Fruit fly (Drosophila melanogaster) whole organism, embryonic: ENCODE results near the gene Nsun2.

Experiments
- BEAF-32 ChIP-seq: fragments of 200-800 bp; sonication (Bioruptor generic); optimal IDR thresholded peaks from 3 replicates; lab custom pipeline; 2017; ENCODE audit warnings: missing biosample characterization, missing genetic modification characterization, mild to moderate bottlenecking, moderate library complexity, missing genetic modification reagents
- Bgb ChIP-seq: fragments of 200-800 bp; sonication (Bioruptor generic); IDR thresholded peaks from 2 replicates; pipeline ENCODE4 v1.3.6; 2022; ENCODE audit warnings: missing biosample characterization, missing genetic modification characterization; ENCODE audit not compliant: partially characterized antibody
- Bteb2 ChIP-seq: fragments of 200-800 bp; sonication (Bioruptor generic); optimal IDR thresholded peaks from 2 replicates; lab custom pipeline; 2016; ENCODE audit warnings: missing biosample characterization, missing genetic modification characterization
- CG14860 ChIP-seq: fragments of 200-800 bp; sonication (Bioruptor generic); IDR thresholded peaks from 3 replicates; pipeline ENCODE4 v1.3.6; 2022; ENCODE audit warnings: missing biosample characterization, missing genetic modification characterization; ENCODE audit not compliant: partially characterized antibody
- CG16813 ChIP-seq: fragments of 200-800 bp; sonication (Bioruptor generic); IDR thresholded peaks from 3 replicates; pipeline ENCODE4 v1.3.6; 2022; ENCODE audit warnings: missing biosample characterization, missing genetic modification characterization; ENCODE audit not compliant: partially characterized antibody
- CG2120 ChIP-seq: fragments of 200-800 bp; sonication (Bioruptor generic); optimal IDR thresholded peaks from 3 replicates; lab custom pipeline; 2016; ENCODE audit warnings: missing biosample characterization, missing genetic modification characterization
- CG30431 ChIP-seq: fragments of 200-800 bp; sonication (Bioruptor generic); optimal IDR thresholded peaks from 2 replicates; lab custom pipeline; 2017; ENCODE audit warnings: missing biosample characterization, missing genetic modification characterization
- CG3847 ChIP-seq: fragments of 200-800 bp; sonication (Bioruptor generic); IDR thresholded peaks from 2 replicates; pipeline ENCODE4 v1.3.6; 2022; ENCODE audit warnings: missing biosample characterization, missing genetic modification characterization
- CG4617 ChIP-seq: fragments of 200-800 bp; sonication (Bioruptor generic); optimal IDR thresholded peaks from 3 replicates; lab custom pipeline; 2016; ENCODE audit warnings: missing biosample characterization, missing genetic modification characterization, borderline replicate concordance
- CG7786 ChIP-seq: fragments of 200-800 bp; sonication (Bioruptor generic); optimal IDR thresholded peaks from 2 replicates; lab custom pipeline; 2016; ENCODE audit warnings: missing biosample characterization, missing genetic modification characterization
- CG8924 ChIP-seq: fragments of 200-800 bp; optimal IDR thresholded peaks from 3 replicates; lab custom pipeline; 2019; ENCODE audit warnings: missing biosample characterization, mild to moderate bottlenecking, missing genetic modification characterization, moderate library complexity
- CHES-1-like ChIP-seq: fragments of 200-800 bp; sonication (Bioruptor generic); optimal IDR thresholded peaks from 2 replicates; lab custom pipeline; 2016; ENCODE audit warnings: missing biosample characterization, missing genetic modification characterization
- CkIIα-i1 ChIP-seq: fragments of 200-800 bp; sonication (Bioruptor generic); IDR thresholded peaks from 2 replicates; pipeline ENCODE4 v1.3.6; 2022; ENCODE audit warnings: missing biosample characterization, missing genetic modification characterization
- CrebB ChIP-seq: fragments of 200-800 bp; sonication (Bioruptor generic); optimal IDR thresholded peaks from 3 replicates; lab custom pipeline; 2018; ENCODE audit warnings: missing biosample characterization, mild to moderate bottlenecking, missing genetic modification characterization
- Dll ChIP-seq: fragments of 200-800 bp; sonication (Bioruptor generic); IDR thresholded peaks from 4 replicates; pipeline ENCODE4 v1.3.6; 2022; ENCODE audit warnings: missing biosample characterization, missing genetic modification characterization; ENCODE audit not compliant: partially characterized antibody
- Doc3 ChIP-seq: fragments of 200-800 bp; sonication (Bioruptor generic); IDR thresholded peaks from 3 replicates; pipeline ENCODE4 v1.3.6; 2022; ENCODE audit warnings: missing biosample characterization, missing genetic modification characterization; ENCODE audit not compliant: partially characterized antibody
- Dp ChIP-seq: fragments of 200-800 bp; sonication (Bioruptor generic); optimal IDR thresholded peaks from 2 replicates; lab custom pipeline; 2018; ENCODE audit warnings: missing biosample characterization, mild to moderate bottlenecking, missing genetic modification characterization, moderate library complexity
- Ets65A ChIP-seq: fragments of 200-800 bp; sonication (Bioruptor generic); peaks from one replicate; lab custom pipeline; 2016; ENCODE audit warnings: missing biosample characterization, missing genetic modification characterization
- Mad ChIP-seq: fragments of 200-800 bp; sonication (Bioruptor generic); optimal IDR thresholded peaks from 2 replicates; lab custom pipeline; 2016; ENCODE audit warnings: missing biosample characterization, missing genetic modification characterization
- Med ChIP-seq: fragments of 200-800 bp; sonication (Bioruptor generic); peaks from one replicate; lab custom pipeline; 2016; ENCODE audit warnings: missing biosample characterization, missing genetic modification characterization, mild to moderate bottlenecking, inconsistent platforms, moderate library complexity
- Ptx1 ChIP-seq: fragments of 200-800 bp; sonication (Bioruptor generic); IDR thresholded peaks from 2 replicates; pipeline ENCODE4 v1.3.6; 2022; ENCODE audit warnings: missing biosample characterization, missing genetic modification characterization
- Sry-β ChIP-seq: fragments of 200-800 bp; sonication (Bioruptor generic); optimal IDR thresholded peaks from 2 replicates; lab custom pipeline; 2018; ENCODE audit warnings: missing biosample characterization, mild to moderate bottlenecking, missing genetic modification characterization, moderate library complexity
- Sry-δ ChIP-seq: fragments of 200-800 bp; sonication (Bioruptor generic); optimal IDR thresholded peaks from 2 replicates; lab custom pipeline; 2016; ENCODE audit warnings: missing biosample characterization, missing genetic modification characterization
- bbx ChIP-seq: fragments of 200-800 bp; sonication (Bioruptor generic); IDR thresholded peaks from 2 replicates; pipeline ENCODE4 v1.3.6; 2022; ENCODE audit warnings: missing biosample characterization, missing genetic modification characterization; ENCODE audit not compliant: partially characterized antibody
- chm ChIP-seq: fragments of 200-800 bp; sonication (Bioruptor generic); IDR thresholded peaks from 2 replicates; pipeline ENCODE4 v1.3.6; 2022; ENCODE audit warnings: missing biosample characterization, missing genetic modification characterization
- ci ChIP-seq: fragments of 200-800 bp; sonication (Bioruptor generic); IDR thresholded peaks from 3 replicates; pipeline ENCODE4 v1.3.6; 2022; ENCODE audit warnings: missing biosample characterization, missing genetic modification characterization
- cwo ChIP-seq: fragments of 200-800 bp; sonication (Bioruptor generic); optimal IDR thresholded peaks from 3 replicates; lab custom pipeline; 2017; ENCODE audit warnings: missing biosample characterization, missing genetic modification characterization, mild to moderate bottlenecking, moderate library complexity, missing genetic modification reagents
- danr ChIP-seq: fragments of 200-800 bp; sonication (Bioruptor generic); IDR thresholded peaks from 2 replicates; pipeline ENCODE4 v1.3.6; 2022; ENCODE audit warnings: missing biosample characterization, missing genetic modification characterization
- dm ChIP-seq: fragments of 200-800 bp; sonication (Bioruptor generic); optimal IDR thresholded peaks from 3 replicates; lab custom pipeline; 2016; ENCODE audit warnings: missing biosample characterization, missing genetic modification characterization
- dpn ChIP-seq, 2 experiments: fragments of 200-800 bp; sonication (Bioruptor generic); optimal IDR thresholded peaks; 3 replicates each; lab custom pipeline; 2016; ENCODE audit warnings: missing biosample characterization in 2 of 2, missing genetic modification characterization in 2 of 2
- ewg ChIP-seq: fragments of 200-800 bp; sonication (Bioruptor generic); optimal IDR thresholded peaks from 3 replicates; lab custom pipeline; 2017; ENCODE audit warnings: mild to moderate bottlenecking, missing biosample characterization, missing genetic modification reagents, missing genetic modification characterization
- exex ChIP-seq: fragments of 200-800 bp; sonication (Bioruptor generic); optimal IDR thresholded peaks from 4 replicates; lab custom pipeline; 2018; ENCODE audit warnings: missing biosample characterization, mild to moderate bottlenecking, missing genetic modification characterization, moderate library complexity
- ind ChIP-seq: fragments of 200-800 bp; sonication (Bioruptor generic); optimal IDR thresholded peaks from 3 replicates; lab custom pipeline; 2016; ENCODE audit warnings: missing biosample characterization, missing genetic modification characterization
- kay ChIP-seq: fragments of 200-800 bp; sonication (Bioruptor generic); optimal IDR thresholded peaks from 2 replicates; lab custom pipeline; 2016; ENCODE audit warnings: missing biosample characterization, missing genetic modification characterization
- knrl ChIP-seq: fragments of 200-800 bp; sonication (Bioruptor generic); IDR thresholded peaks from 3 replicates; pipeline ENCODE4 v1.3.6; 2022; ENCODE audit warnings: missing biosample characterization, missing genetic modification characterization; ENCODE audit not compliant: partially characterized antibody
- schlank ChIP-seq: fragments of 200-800 bp; sonication (Bioruptor generic); optimal IDR thresholded peaks from 2 replicates; lab custom pipeline; 2018; ENCODE audit warnings: missing biosample characterization, mild to moderate bottlenecking, missing genetic modification characterization
- sens ChIP-seq: fragments of 200-800 bp; sonication (Bioruptor generic); peaks from one replicate; lab custom pipeline; 2016; ENCODE audit warnings: missing biosample characterization, missing genetic modification characterization
- shn ChIP-seq: fragments of 200-800 bp; sonication (Bioruptor generic); optimal IDR thresholded peaks from 3 replicates; lab custom pipeline; 2016; ENCODE audit warnings: missing biosample characterization, missing genetic modification characterization
- so ChIP-seq: fragments of 200-800 bp; sonication (Bioruptor generic); IDR thresholded peaks from 3 replicates; pipeline ENCODE4 v1.3.6; 2022; ENCODE audit warnings: missing biosample characterization, missing genetic modification characterization
- tin ChIP-seq: fragments of 200-800 bp; sonication (Bioruptor generic); optimal IDR thresholded peaks from 3 replicates; lab custom pipeline; 2016; ENCODE audit warnings: missing biosample characterization, missing genetic modification characterization
- twi ChIP-seq: fragments of 200-800 bp; optimal IDR thresholded peaks from 2 replicates; lab custom pipeline; 2019; ENCODE audit warnings: missing biosample characterization, mild to moderate bottlenecking, missing genetic modification characterization, moderate library complexity

Gene Nsun2

dm6 chrX:4116834-4117736 lies 3.6 kb upstream of the Nsun2 start, which contains the start of the genes tyf and Tip60 (continued):
- TF ChIP-seq exex (tag; lab: Kevin White, UChicago) (peak; percentile 68), Dp (GFP tag; lab: Kevin White, UChicago) (peak; percentile 49), chm (GFP tag; lab: Robert Waterston, UW) (0 out of 2 replicates have a peak, but pooled peaks have one; percentile 22), tin (peak; percentile 11), twi (tag; lab: Kevin White, UChicago) (peak; percentile 2), Doc3 (GFP tag; lab: Robert Waterston, UW) (peak; percentile 37; the same call in 2 of the 3 replicates), ewg (peak; percentile 29), ind (GFP tag; lab: Kevin White, UChicago) (no peak), CG14860 (peak; percentile 38; the same call in 1 of the 3 replicates), shn (GFP tag; lab: Kevin White, UChicago) (peak; percentile 20), Sry-β (GFP tag; lab: Kevin White, UChicago) (peak; percentile 69), dm (GFP tag; lab: Kevin White, UChicago) (peak; percentile 29), CG4617 (peak; percentile 65), ci (GFP tag; lab: Robert Waterston, UW) (peak; percentile 47; the same call in 1 of the 3 replicates), CG7786 (GFP tag; lab: Kevin White, UChicago) (peak; percentile 40), dpn (GFP tag; optimal IDR thresholded peaks at IDR 0.05; lab: Kevin White, UChicago) (peak in 1 of 2 experiments; percentile 34), BEAF-32 (GFP tag; lab: Kevin White, UChicago) (peak; percentile 65), Med (GFP tag; lab: Kevin White, UChicago) (peak; percentile 78), CkIIα-i1 (GFP tag; lab: Robert Waterston, UW) (no peak), Mad (GFP tag; lab: Kevin White, UChicago) (no peak), cwo (peak; percentile 15), so (GFP tag; lab: Robert Waterston, UW) (0 out of 3 replicates have a peak, but pooled peaks have one; percentile 47), Ets65A (GFP tag; lab: Kevin White, UChicago) (peak; percentile 92), CG2120 (GFP tag; lab: Kevin White, UChicago) (peak; percentile 56), CrebB (tag; lab: Kevin White, UChicago) (no peak), CG30431 (GFP tag; lab: Kevin White, UChicago) (no peak), sens (peak; percentile 78), danr (GFP tag; lab: Robert Waterston, UW) (no peak), CG3847 (GFP tag; lab: Robert Waterston, UW) (peak; percentile 53), Ptx1 (GFP tag; lab: Robert Waterston, UW) (no peak), Bteb2 (GFP tag; lab: Kevin White, UChicago) (no peak), Bgb (peak; percentile 72), CG16813 (peak; percentile 61), CG8924 (tag; lab: Kevin White, UChicago) (peak; percentile 32), kay (GFP tag; lab: Kevin White, UChicago) (peak; percentile 42), schlank (no peak), CHES-1-like (GFP tag; lab: Kevin White, UChicago) (peak; percentile 40), knrl (peak; percentile 39), bbx (GFP tag; lab: Robert Waterston, UW) (peak; percentile 58; the same call in 1 of the 2 replicates), Dll (GFP tag; lab: Robert Waterston, UW) (peak; percentile 51; the same call in 3 of the 4 replicates), Sry-δ (peak; percentile 68)
